Fruit fly (Drosophila melanogaster) whole organism, embryonic: ENCODE measurements around the gene CG33647.
A peak's percentile ranks its signal among the peaks of the same experiment; 100 is the strongest.

Experiments used
- Adf1 ChIP-seq: fragments of 200-800 bp; sonication (Bioruptor generic); IDR thresholded peaks from 2 replicates; pipeline ENCODE4 v1.3.6; 2022; ENCODE audit warnings: missing biosample characterization, missing genetic modification characterization
- CG10209 ChIP-seq: fragments of 200-800 bp; sonication (Bioruptor generic); optimal IDR thresholded peaks from 3 replicates; lab custom pipeline; 2017; ENCODE audit warnings: missing biosample characterization, mild to moderate bottlenecking, missing genetic modification characterization, missing genetic modification reagents
- CG10366 ChIP-seq: fragments of 200-800 bp; sonication (Bioruptor generic); IDR thresholded peaks from 2 replicates; pipeline ENCODE4 v1.3.6; 2022; ENCODE audit warnings: missing biosample characterization, missing genetic modification characterization
- CG10543 ChIP-seq: fragments of 200-800 bp; sonication (Bioruptor generic); optimal IDR thresholded peaks from 3 replicates; lab custom pipeline; 2017; ENCODE audit warnings: missing biosample characterization, mild to moderate bottlenecking, missing genetic modification characterization, moderate library complexity
- CG10979 ChIP-seq: fragments of 200-800 bp; sonication (Bioruptor generic); optimal IDR thresholded peaks from 2 replicates; lab custom pipeline; 2018; ENCODE audit warnings: missing biosample characterization, mild to moderate bottlenecking, missing genetic modification characterization, moderate library complexity
- CG11504 ChIP-seq: fragments of 200-800 bp; sonication (Bioruptor generic); optimal IDR thresholded peaks from 3 replicates; lab custom pipeline; 2019; ENCODE audit warnings: missing biosample characterization, mild to moderate bottlenecking, missing genetic modification characterization, moderate library complexity
- CG1233 ChIP-seq: fragments of 200-800 bp; sonication (Bioruptor generic); optimal IDR thresholded peaks from 4 replicates; lab custom pipeline; 2018; ENCODE audit warnings: missing biosample characterization, mild to moderate bottlenecking, missing genetic modification characterization
- CG13775 ChIP-seq: fragments of 200-800 bp; sonication (Bioruptor generic); optimal IDR thresholded peaks from 3 replicates; lab custom pipeline; 2017; ENCODE audit warnings: missing biosample characterization, mild to moderate bottlenecking, missing genetic modification characterization
- CG14441 ChIP-seq: fragments of 200-800 bp; sonication (Bioruptor generic); IDR thresholded peaks from 2 replicates; pipeline ENCODE4 v1.3.6; 2022; ENCODE audit warnings: missing biosample characterization, missing genetic modification characterization
- CG16779 ChIP-seq: fragments of 200-800 bp; sonication (Bioruptor generic); IDR thresholded peaks from 2 replicates; pipeline ENCODE4 v1.3.6; 2022; ENCODE audit warnings: missing biosample characterization, missing genetic modification characterization
- CG16815 ChIP-seq: fragments of 200-800 bp; sonication (Bioruptor generic); optimal IDR thresholded peaks from 3 replicates; lab custom pipeline; 2017; ENCODE audit warnings: missing biosample characterization, mild to moderate bottlenecking, missing genetic modification characterization
- CG1832 ChIP-seq: fragments of 200-800 bp; sonication (Bioruptor generic); optimal IDR thresholded peaks from 2 replicates; lab custom pipeline; 2017; ENCODE audit warnings: missing biosample characterization, mild to moderate bottlenecking, missing genetic modification characterization, inconsistent platforms
- CG18764 ChIP-seq: fragments of 200-800 bp; sonication (Bioruptor generic); optimal IDR thresholded peaks from 3 replicates; lab custom pipeline; 2016; ENCODE audit warnings: missing biosample characterization, missing genetic modification characterization
- CG30403 ChIP-seq: fragments of 200-800 bp; sonication (Bioruptor generic); optimal IDR thresholded peaks from 3 replicates; lab custom pipeline; 2016; ENCODE audit warnings: missing biosample characterization, missing genetic modification characterization
- CG34224 ChIP-seq: fragments of 200-800 bp; sonication (Bioruptor generic); IDR thresholded peaks from 3 replicates; pipeline ENCODE4 v1.3.6; 2022; ENCODE audit warnings: missing biosample characterization, missing genetic modification characterization; ENCODE audit not compliant: partially characterized antibody
- CG3726 ChIP-seq: fragments of 200-800 bp; sonication (Bioruptor generic); IDR thresholded peaks from 3 replicates; pipeline ENCODE4, ENCODE4 v1.3.6; 2022; ENCODE audit warnings: missing biosample characterization, missing genetic modification characterization
- CG42726 ChIP-seq: fragments of 200-800 bp; sonication (Bioruptor generic); IDR thresholded peaks from 2 replicates; pipeline ENCODE4 v1.3.6; 2022; ENCODE audit warnings: missing biosample characterization, missing genetic modification characterization; ENCODE audit not compliant: partially characterized antibody
- CG6254 ChIP-seq: fragments of 200-800 bp; sonication (Bioruptor generic); optimal IDR thresholded peaks from 3 replicates; lab custom pipeline; 2017; ENCODE audit warnings: mild to moderate bottlenecking, missing biosample characterization, missing genetic modification reagents, missing genetic modification characterization
- CG6272 ChIP-seq: fragments of 200-800 bp; sonication (Bioruptor generic); IDR thresholded peaks from 2 replicates; pipeline ENCODE4 v1.3.6; 2022; ENCODE audit warnings: missing biosample characterization, missing genetic modification characterization
- CG6683 ChIP-seq: fragments of 200-800 bp; sonication (Bioruptor generic); optimal IDR thresholded peaks from 2 replicates; lab custom pipeline; 2017; ENCODE audit warnings: missing biosample characterization, mild to moderate bottlenecking, missing genetic modification characterization, missing genetic modification reagents
- CG7271 ChIP-seq: fragments of 200-800 bp; sonication (Bioruptor generic); optimal IDR thresholded peaks from 2 replicates; lab custom pipeline; 2018; ENCODE audit warnings: missing biosample characterization, mild to moderate bottlenecking, missing genetic modification characterization, moderate library complexity
- CG7786 ChIP-seq: fragments of 200-800 bp; sonication (Bioruptor generic); optimal IDR thresholded peaks from 2 replicates; lab custom pipeline; 2016; ENCODE audit warnings: missing biosample characterization, missing genetic modification characterization
- CG7987 ChIP-seq: fragments of 200-800 bp; sonication (Bioruptor generic); optimal IDR thresholded peaks from 2 replicates; lab custom pipeline; 2018; ENCODE audit warnings: missing biosample characterization, mild to moderate bottlenecking, missing genetic modification characterization, moderate library complexity
- CG9817 ChIP-seq: fragments of 200-800 bp; sonication (Bioruptor generic); optimal IDR thresholded peaks from 2 replicates; lab custom pipeline; 2018; ENCODE audit warnings: missing biosample characterization, mild to moderate bottlenecking, missing genetic modification characterization, moderate library complexity
- CTCF ChIP-seq: fragments of 200-800 bp; sonication (Bioruptor generic); optimal IDR thresholded peaks from 2 replicates; lab custom pipeline; 2017; ENCODE audit warnings: missing biosample characterization, mild to moderate bottlenecking, missing genetic modification characterization, moderate library complexity
- D19A ChIP-seq: fragments of 200-800 bp; optimal IDR thresholded peaks from 3 replicates; lab custom pipeline; 2019; ENCODE audit warnings: missing biosample characterization, mild to moderate bottlenecking, missing genetic modification characterization, moderate library complexity
- Dip2 ChIP-seq: fragments of 200-800 bp; sonication (Bioruptor generic); IDR thresholded peaks from 2 replicates; pipeline ENCODE4 v1.3.6; 2022; ENCODE audit warnings: missing biosample characterization, missing genetic modification characterization
- Doc2 ChIP-seq: fragments of 200-800 bp; sonication (Bioruptor generic); IDR thresholded peaks from 2 replicates; pipeline ENCODE4 v1.3.6; 2022; ENCODE audit warnings: missing biosample characterization, missing genetic modification characterization
- Ets97D ChIP-seq: fragments of 200-800 bp; sonication (Bioruptor generic); optimal IDR thresholded peaks from 3 replicates; lab custom pipeline; 2016; ENCODE audit warnings: missing biosample characterization, missing genetic modification characterization
- H15 ChIP-seq: fragments of 200-800 bp; sonication (Bioruptor generic); IDR thresholded peaks from 3 replicates; pipeline ENCODE4 v1.3.6; 2022; ENCODE audit warnings: missing biosample characterization, missing genetic modification characterization
- HHEX ChIP-seq: fragments of 200-800 bp; sonication (Bioruptor generic); optimal IDR thresholded peaks from 3 replicates; lab custom pipeline; 2017; ENCODE audit warnings: missing biosample characterization, mild to moderate bottlenecking, missing genetic modification characterization, missing genetic modification reagents
- HLH54F ChIP-seq: fragments of 200-800 bp; sonication (Bioruptor generic); optimal IDR thresholded peaks from 3 replicates; lab custom pipeline; 2016; ENCODE audit warnings: missing biosample characterization, missing genetic modification characterization
- HmgZ ChIP-seq: fragments of 200-800 bp; sonication (Bioruptor generic); optimal IDR thresholded peaks from 2 replicates; lab custom pipeline; 2018; ENCODE audit warnings: missing biosample characterization, mild to moderate bottlenecking, missing genetic modification characterization
- Lhr ChIP-seq: fragments of 200-800 bp; sonication (Bioruptor generic); optimal IDR thresholded peaks from 3 replicates; lab custom pipeline; 2017; ENCODE audit warnings: mild to moderate bottlenecking, missing biosample characterization, missing genetic modification reagents, missing genetic modification characterization
- Mes4 ChIP-seq: fragments of 200-800 bp; sonication (Bioruptor generic); optimal IDR thresholded peaks from 2 replicates; lab custom pipeline; 2016; ENCODE audit warnings: missing biosample characterization, missing genetic modification characterization
- NFAT ChIP-seq: fragments of 200-800 bp; sonication (Bioruptor generic); IDR thresholded peaks from 2 replicates; pipeline ENCODE4 v1.3.6; 2022; ENCODE audit warnings: missing biosample characterization, missing genetic modification characterization
- Sry-δ ChIP-seq: fragments of 200-800 bp; sonication (Bioruptor generic); optimal IDR thresholded peaks from 2 replicates; lab custom pipeline; 2016; ENCODE audit warnings: missing biosample characterization, missing genetic modification characterization
- gt ChIP-seq: fragments of 200-800 bp; sonication (Bioruptor generic); IDR thresholded peaks from 2 replicates; pipeline ENCODE4 v1.3.6; 2022; ENCODE audit warnings: missing biosample characterization, missing genetic modification characterization
- hkb ChIP-seq, 2 experiments: fragments of 200-800 bp in 1 of 2; fragments of >200 bp in 1 of 2; sonication (Bioruptor generic) in 1 of 2; IDR thresholded peaks in 1 of 2; optimal IDR thresholded peaks in 1 of 2; 2 replicates each; pipeline versions ENCODE4 v1.3.6 to Lab custom; 2017 to 2022; ENCODE audit warnings: missing biosample characterization in 1 of 2, missing genetic modification characterization in 1 of 2
- org-1 ChIP-seq: fragments of 200-800 bp; sonication (Bioruptor generic); optimal IDR thresholded peaks from 2 replicates; lab custom pipeline; 2017; ENCODE audit warnings: missing biosample characterization, missing genetic modification characterization
- phol ChIP-seq: fragments of 200-800 bp; sonication (Bioruptor generic); optimal IDR thresholded peaks from 3 replicates; lab custom pipeline; 2018; ENCODE audit warnings: missing biosample characterization, mild to moderate bottlenecking, missing genetic modification characterization, moderate library complexity
- pita ChIP-seq: fragments of 200-800 bp; sonication (Bioruptor generic); optimal IDR thresholded peaks from 2 replicates; lab custom pipeline; 2017; ENCODE audit warnings: missing biosample characterization, mild to moderate bottlenecking, missing genetic modification characterization
- pnt ChIP-seq: fragments of 200-800 bp; sonication (Bioruptor generic); optimal IDR thresholded peaks from 3 replicates; lab custom pipeline; 2016; ENCODE audit warnings: missing biosample characterization, missing genetic modification characterization
- ranshi ChIP-seq: fragments of 200-800 bp; sonication (Bioruptor generic); IDR thresholded peaks from 2 replicates; pipeline ENCODE4 v1.3.6; 2022; ENCODE audit warnings: missing biosample characterization, missing genetic modification characterization
- stc ChIP-seq: fragments of 200-800 bp; sonication (Bioruptor generic); IDR thresholded peaks from 2 replicates; pipeline ENCODE4 v1.3.6; 2022; ENCODE audit warnings: missing biosample characterization, missing genetic modification characterization
- tio ChIP-seq: fragments of 200-800 bp; sonication (Bioruptor generic); optimal IDR thresholded peaks from 2 replicates; lab custom pipeline; 2017; ENCODE audit warnings: missing biosample characterization, missing genetic modification characterization, inconsistent platforms
- tup ChIP-seq: fragments of 200-800 bp; sonication (Bioruptor generic); optimal IDR thresholded peaks from 2 replicates; lab custom pipeline; 2016; ENCODE audit warnings: missing biosample characterization, mild to moderate bottlenecking, missing genetic modification characterization, moderate library complexity
- usp ChIP-seq: fragments of >200 bp; optimal IDR thresholded peaks from 2 replicates; lab custom pipeline; 2017; ENCODE audit warnings: missing biosample characterization, missing genetic modification characterization
- vnd ChIP-seq: fragments of 200-800 bp; sonication (Bioruptor generic); IDR thresholded peaks from 3 replicates; pipeline ENCODE4 v1.3.6; 2022; ENCODE audit warnings: missing biosample characterization, missing genetic modification characterization; ENCODE audit not compliant: partially characterized antibody
- wek ChIP-seq: fragments of 200-800 bp; sonication (Bioruptor generic); optimal IDR thresholded peaks from 3 replicates; lab custom pipeline; 2018; ENCODE audit warnings: missing biosample characterization, mild to moderate bottlenecking, missing genetic modification characterization, moderate library complexity

The CG33647 gene

dm6 chr3L:19263480-19264140, 27.4 kb downstream of the CG33647 start, which contains the start of the genes CG42374 and Mettl5 (continued):
- peak; percentile 13 for TF ChIP-seq CG7987 (GFP tag; lab: Kevin White, UChicago)
- TF ChIP-seq CG1832: no peak
- TF ChIP-seq pnt (GFP tag; lab: Kevin White, UChicago): no peak
- TF ChIP-seq CG13775 (GFP tag; lab: Kevin White, UChicago): no peak
- peak; percentile 51 for TF ChIP-seq phol (tag; lab: Kevin White, UChicago)
- TF ChIP-seq Doc2 (GFP tag; lab: Robert Waterston, UW): no peak
- no peak for TF ChIP-seq pita (GFP tag; lab: Kevin White, UChicago)
- TF ChIP-seq CG34224 (GFP tag; lab: Robert Waterston, UW): no peak
- no peak for TF ChIP-seq org-1 (GFP tag; lab: Kevin White, UChicago)
- peak; percentile 34; the same call in 1 of the 2 replicates for TF ChIP-seq ranshi
- TF ChIP-seq Ets97D (GFP tag; lab: Kevin White, UChicago): no peak
- TF ChIP-seq tup (GFP tag; lab: Kevin White, UChicago): no peak
- peak; percentile 61; the same call in 1 of the 2 replicates for TF ChIP-seq stc (GFP tag; lab: Robert Waterston, UW)
- no peak for TF ChIP-seq H15
- TF ChIP-seq CG7786: no peak
- TF ChIP-seq CG10366: peak; percentile 44; the same call in 1 of the 2 replicates
- no peak; the same call in 1 of the 2 replicates for TF ChIP-seq Adf1
- no peak for TF ChIP-seq hkb (optimal IDR thresholded peaks at IDR 0.05; lab: Kevin White, UChicago)
- TF ChIP-seq hkb (GFP tag; IDR thresholded peaks at IDR 0.05; lab: Robert Waterston, UW): peak; percentile 82
- TF ChIP-seq CG14441 (GFP tag; lab: Robert Waterston, UW): peak; percentile 47; the same call in 1 of the 2 replicates
- no peak for TF ChIP-seq Lhr (GFP tag; lab: Kevin White, UChicago)
- TF ChIP-seq NFAT (GFP tag; lab: Robert Waterston, UW): no peak
- TF ChIP-seq tio: no peak
- TF ChIP-seq HmgZ (tag; lab: Kevin White, UChicago): peak; percentile 42
- TF ChIP-seq CG7271 (tag; lab: Kevin White, UChicago): no peak
- peak; percentile 12 for TF ChIP-seq CG6683 (GFP tag; lab: Kevin White, UChicago)
- no peak for TF ChIP-seq CTCF (GFP tag; lab: Kevin White, UChicago)
- no peak for TF ChIP-seq wek (GFP tag; lab: Kevin White, UChicago)
- TF ChIP-seq D19A (tag; lab: Kevin White, UChicago): peak; percentile 32
- peak; percentile 47 for TF ChIP-seq CG1233 (GFP tag; lab: Kevin White, UChicago)
- TF ChIP-seq CG11504 (tag; lab: Kevin White, UChicago): peak; percentile 53
- peak; percentile 31 for TF ChIP-seq CG6254 (GFP tag; lab: Kevin White, UChicago)
- no peak for TF ChIP-seq CG42726 (GFP tag; lab: Robert Waterston, UW)
- TF ChIP-seq CG10543: no peak
- no peak for TF ChIP-seq CG16815 (GFP tag; lab: Kevin White, UChicago)
- TF ChIP-seq usp (GFP tag; lab: Kevin White, UChicago): no peak
- no peak for TF ChIP-seq vnd (GFP tag; lab: Robert Waterston, UW)
- no peak for TF ChIP-seq CG9817 (tag; lab: Kevin White, UChicago)
- no peak for TF ChIP-seq Mes4
- TF ChIP-seq CG30403 (GFP tag; lab: Kevin White, UChicago): peak; percentile 34
- no peak for TF ChIP-seq Sry-δ
- peak; percentile 46 for TF ChIP-seq CG10209 (GFP tag; lab: Kevin White, UChicago)
- peak; percentile 49 for TF ChIP-seq HHEX (GFP tag; lab: Kevin White, UChicago)
- no peak for TF ChIP-seq CG6272 (GFP tag; lab: Robert Waterston, UW)
- peak; percentile 32 for TF ChIP-seq CG10979 (tag; lab: Kevin White, UChicago)
- peak; percentile 21; the same call in 1 of the 3 replicates for TF ChIP-seq CG3726 (GFP tag; lab: Robert Waterston, UW)
- TF ChIP-seq CG16779 (GFP tag; lab: Robert Waterston, UW): no peak
- no peak for TF ChIP-seq gt (GFP tag; lab: Robert Waterston, UW)
- TF ChIP-seq CG18764 (GFP tag; lab: Kevin White, UChicago): no peak
- no peak for TF ChIP-seq HLH54F (GFP tag; lab: Kevin White, UChicago)
- TF ChIP-seq Dip2 (GFP tag; lab: Robert Waterston, UW): no peak
